Worm (Caenorhabditis elegans) whole organism, mixed stage, embryonic: Measurements from ENCODE around the gene sta-2.

Experiments used
- ces-1 ChIP-seq: fragments of 150-350 bp; optimal IDR thresholded peaks from 2 replicates; lab custom pipeline; 2014; ENCODE audit warnings: missing biosample characterization, missing genetic modification reagents, missing genetic modification characterization
- elt-1 ChIP-seq: sonication (generic microtip); optimal IDR thresholded peaks from 2 replicates; lab custom pipeline; 2017; ENCODE audit warnings: missing genetic modification characterization, mild to moderate bottlenecking, missing compliant biosample characterization, antibody characterized with exemption, moderate library complexity, borderline replicate concordance; ENCODE audit not compliant: insufficient read depth
- lin-13 ChIP-seq: fragments of 150-350 bp; optimal IDR thresholded peaks from 2 replicates; lab custom pipeline; 2014; ENCODE audit warnings: missing biosample characterization, missing genetic modification characterization
- lsy-2 ChIP-seq: fragments of 150-350 bp; optimal IDR thresholded peaks from 2 replicates; lab custom pipeline; 2014; ENCODE audit warnings: missing biosample characterization, missing genetic modification characterization
- nhr-237 ChIP-seq: fragments of 150-350 bp; optimal IDR thresholded peaks from 2 replicates; lab custom pipeline; 2014; ENCODE audit warnings: missing biosample characterization, missing genetic modification characterization
- pha-4 ChIP-seq: fragments of 150-350 bp; optimal IDR thresholded peaks from 2 replicates; lab custom pipeline; 2018; ENCODE audit warnings: missing biosample characterization, missing genetic modification reagents, missing genetic modification characterization
- snpc-4 ChIP-seq: fragments of 150-350 bp; optimal IDR thresholded peaks from 2 replicates; lab custom pipeline; 2014; ENCODE audit warnings: missing biosample characterization, missing genetic modification characterization
- unc-39 ChIP-seq: fragments of 150-350 bp; optimal IDR thresholded peaks from 2 replicates; lab custom pipeline; 2014; ENCODE audit warnings: missing biosample characterization, missing genetic modification characterization
- ztf-11 ChIP-seq: fragments of 150-350 bp; optimal IDR thresholded peaks from 2 replicates; lab custom pipeline; 2014; ENCODE audit warnings: missing biosample characterization, missing genetic modification characterization

DNA sequence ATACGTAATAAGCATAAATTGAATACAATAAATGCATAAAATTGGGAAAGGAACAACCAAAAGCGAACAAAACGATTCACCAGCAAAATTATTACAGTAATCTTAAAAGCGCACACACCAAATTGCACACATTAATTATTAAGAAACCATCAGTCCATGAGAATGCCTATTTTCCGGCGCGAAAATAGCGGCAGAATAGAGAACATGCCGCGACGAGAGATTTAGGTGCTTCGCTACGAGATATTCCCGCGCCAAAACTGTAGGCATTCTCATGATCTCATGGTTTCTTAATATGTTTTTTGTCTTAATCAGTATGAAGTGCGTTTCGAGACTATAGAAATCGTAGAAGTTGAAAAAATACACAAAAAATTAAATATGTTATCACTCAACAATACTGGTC lies 43.2 kb downstream of the sta-2 start:
- no peak for TF ChIP-seq unc-39 (tag; lab: Kevin White, UChicago)
- no peak for TF ChIP-seq elt-1 (tag; lab: Kevin White, UChicago)
- TF ChIP-seq ztf-11 (tag; lab: Kevin White, UChicago), result no peak
- TF ChIP-seq snpc-4 (tag; lab: Kevin White, UChicago), result no peak
- no peak for TF ChIP-seq lin-13
- TF ChIP-seq nhr-237 (tag; lab: Kevin White, UChicago), result no peak
- TF ChIP-seq lsy-2 (tag; lab: Kevin White, UChicago), result no peak
- no peak for TF ChIP-seq ces-1
- no peak for TF ChIP-seq pha-4 (tag; lab: Kevin White, UChicago)
